Worm (Caenorhabditis elegans): ENCODE measurements around the gene kqt-1.

DNA sequence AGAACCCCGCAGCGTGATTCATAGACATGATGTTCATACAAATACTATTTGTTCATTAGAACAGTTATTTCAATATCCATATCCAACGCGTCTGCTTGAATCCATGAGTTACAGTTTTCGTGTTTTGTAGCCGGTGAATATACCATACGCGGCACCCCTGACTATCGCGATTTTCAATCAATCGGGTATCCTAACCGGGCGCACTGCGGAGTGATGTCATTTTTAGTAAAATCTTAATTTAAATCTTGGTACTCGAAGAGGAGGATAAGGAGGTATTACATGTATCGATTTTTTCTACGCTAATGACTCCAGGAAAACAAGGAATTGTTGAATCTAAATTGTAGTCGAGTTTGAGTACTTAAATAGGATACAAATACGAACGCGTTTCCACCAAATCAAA is 50.6 kb downstream of the kqt-1 start:
- TF ChIP-seq tbx-2 (tag; optimal IDR thresholded peaks at IDR 0.05), result no peak
- no peak for TF ChIP-seq ceh-34 (tag; optimal IDR thresholded peaks at IDR 0.05)
- no peak for TF ChIP-seq fkh-10 (GFP tag; optimal IDR thresholded peaks at IDR 0.05)
- no peak for TF ChIP-seq nhr-11 (tag; optimal IDR thresholded peaks at IDR 0.05)
- no peak for TF ChIP-seq zip-5 (tag; optimal IDR thresholded peaks at IDR 0.05)
- no peak for TF ChIP-seq pat-9 (tag; optimal IDR thresholded peaks at IDR 0.05)
- no peak for TF ChIP-seq ttx-3 (tag; optimal IDR thresholded peaks at IDR 0.05)
- TF ChIP-seq pros-1 (tag; optimal IDR thresholded peaks at IDR 0.05), result no peak
- no peak for TF ChIP-seq ceh-9 (tag; optimal IDR thresholded peaks at IDR 0.05)
- no peak for TF ChIP-seq elt-2 (tag; optimal IDR thresholded peaks at IDR 0.05)
- TF ChIP-seq elt-4 (tag; optimal IDR thresholded peaks at IDR 0.05), result no peak
